Worm (Caenorhabditis elegans): ENCODE results near the gene clec-135.

Gene clec-135

ce11 chrII:4226598-4227096, 31.9 kb downstream of the clec-135 start, which contains the start of gene C16A11.4:
TSS of gene C16A11.4 (plus strand) at chrII:4227046.
- TF ChIP-seq him-1 (tag; optimal IDR thresholded peaks at IDR 0.05) (no peak), dao-5 (tag; optimal IDR thresholded peaks at IDR 0.05) (no peak), W03F9.2 (tag; optimal IDR thresholded peaks at IDR 0.05) (no peak)

DNA sequence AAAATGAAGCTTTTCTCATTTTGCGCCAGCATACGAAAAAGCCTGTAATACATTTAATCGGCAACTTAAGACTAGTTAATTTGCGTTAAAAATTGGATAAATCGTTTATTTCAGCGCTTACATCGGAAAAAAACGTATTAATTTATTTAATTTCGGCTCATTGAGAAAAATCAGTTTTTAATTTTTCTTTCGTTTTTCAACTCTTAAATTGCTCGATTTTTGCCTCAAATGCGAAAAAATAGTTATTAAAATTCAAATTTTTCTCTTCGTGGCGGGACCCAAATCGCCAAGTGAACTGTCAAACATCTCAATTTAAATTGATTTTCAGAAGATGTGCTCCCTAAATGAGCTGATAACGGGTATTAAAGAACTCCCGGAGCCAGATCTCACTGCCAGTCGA, 35.6 kb downstream of the clec-135 start, which contains the start of gene C16A11.5:
Gene C16A11.5, plus strand, starts transcription at position 323 of the 400 bp plus-strand sequence.
- TF ChIP-seq W03F9.2 (tag; optimal IDR thresholded peaks at IDR 0.05) (no peak), dao-5 (tag; optimal IDR thresholded peaks at IDR 0.05) (no peak), him-1 (tag; optimal IDR thresholded peaks at IDR 0.05) (no peak)

ce11 chrII:4222469-4222868, 36.1 kb downstream of the clec-135 start:
- TF ChIP-seq W03F9.2 (tag; optimal IDR thresholded peaks at IDR 0.05) (no peak), dao-5 (tag; optimal IDR thresholded peaks at IDR 0.05) (no peak), him-1 (tag; optimal IDR thresholded peaks at IDR 0.05) (no peak)

DNA sequence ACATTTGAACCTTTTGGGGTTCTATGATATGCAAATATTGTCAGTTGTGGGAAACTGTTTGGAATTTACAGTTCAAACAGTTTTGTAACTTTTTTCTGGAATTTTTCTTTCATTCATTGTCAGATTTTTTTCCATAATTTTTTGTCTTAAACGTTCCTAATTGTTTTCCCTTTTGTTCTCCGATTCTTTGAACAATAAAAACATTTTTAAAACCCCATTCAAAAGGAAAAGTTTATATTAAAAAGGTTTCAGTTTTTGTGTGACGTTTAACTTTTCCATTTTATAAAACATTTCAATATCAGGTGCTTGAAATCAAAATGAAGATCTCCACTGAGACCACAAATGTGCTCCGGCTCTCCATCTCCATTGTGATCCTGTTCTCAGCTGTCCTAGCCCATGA, 39.5 kb downstream of the clec-135 start, which contains the start of gene F31D5.1:
Gene F31D5.1, plus strand, starts transcription at position 301 of the 400 bp plus-strand sequence.
- TF ChIP-seq dao-5 (tag; optimal IDR thresholded peaks at IDR 0.05) (no peak), him-1 (tag; optimal IDR thresholded peaks at IDR 0.05) (no peak), W03F9.2 (tag; optimal IDR thresholded peaks at IDR 0.05) (no peak)

- TF ChIP-seq dao-5 (tag; optimal IDR thresholded peaks at IDR 0.05) = no peak
- TF ChIP-seq W03F9.2 (tag; optimal IDR thresholded peaks at IDR 0.05) = no peak
- TF ChIP-seq him-1 (tag; optimal IDR thresholded peaks at IDR 0.05) = no peak
Observed at ce11 chrII:4215318-4215717, 43.3 kb downstream of the clec-135 start, which contains the start of gene F31D5.2. TSS of gene F31D5.2 (plus strand) at chrII:4215618.

DNA sequence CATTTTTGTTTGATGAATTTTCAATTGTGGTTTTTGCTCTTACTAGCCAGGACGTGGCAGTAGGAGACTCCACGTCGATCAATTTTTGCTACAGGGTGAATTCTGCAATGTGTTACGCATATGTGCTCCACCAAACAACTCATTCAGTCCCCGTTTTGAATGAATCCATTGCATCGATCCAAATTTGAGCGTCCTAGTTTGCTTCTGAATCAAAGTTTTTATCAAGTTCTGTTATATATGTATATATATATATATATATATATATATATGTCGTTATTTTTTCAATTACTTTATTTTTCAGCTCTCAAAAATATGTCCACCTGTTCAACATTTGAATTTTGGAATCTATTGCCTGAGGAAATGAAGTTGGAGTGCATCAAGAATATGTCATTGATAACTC, 47.5 kb downstream of the clec-135 start, which contains the start of gene F31D5.7:
Gene F31D5.7, plus strand, starts transcription at position 301 of the 400 bp plus-strand sequence.
- TF ChIP-seq W03F9.2 (tag; optimal IDR thresholded peaks at IDR 0.05) = no peak
- no peak for TF ChIP-seq dao-5 (tag; optimal IDR thresholded peaks at IDR 0.05)
- no peak for TF ChIP-seq him-1 (tag; optimal IDR thresholded peaks at IDR 0.05)

DNA sequence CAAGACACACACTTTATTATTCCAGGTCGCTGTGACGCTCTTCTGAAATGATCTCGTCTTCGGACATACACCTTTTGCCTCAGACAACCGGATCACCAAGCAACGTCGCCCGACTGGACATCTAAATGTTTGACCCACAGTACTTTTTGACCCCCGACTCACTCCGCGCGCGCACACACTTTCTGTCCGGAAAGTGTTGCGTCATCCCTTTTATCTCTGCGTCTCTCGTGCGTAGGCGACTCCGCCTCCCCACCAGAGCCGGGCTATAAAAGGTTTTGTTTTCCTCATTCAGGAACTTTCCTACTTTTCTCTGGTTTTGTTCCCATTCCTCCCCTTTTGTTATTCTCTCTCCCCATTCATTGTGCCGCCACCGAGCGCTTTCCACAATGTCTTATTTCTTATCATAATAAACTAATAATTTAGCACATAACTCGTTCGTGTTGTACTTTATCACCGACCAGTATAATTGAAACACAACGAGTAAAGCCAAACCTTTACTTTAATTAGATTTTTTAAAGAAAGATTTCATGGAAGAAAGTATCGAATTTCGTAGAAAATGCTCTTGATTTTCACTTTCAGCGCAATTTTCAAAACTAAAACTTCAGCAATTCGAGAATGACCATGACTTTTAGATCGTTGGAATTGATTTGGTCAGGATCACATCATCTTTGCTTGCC, 49.4 kb downstream of the clec-135 start, which contains the start of gene F31D5.6:
Gene F31D5.6, plus strand, starts transcription at position 627 of the 677 bp plus-strand sequence.
- no peak for TF ChIP-seq him-1 (tag; optimal IDR thresholded peaks at IDR 0.05)
- no peak for TF ChIP-seq W03F9.2 (tag; optimal IDR thresholded peaks at IDR 0.05)
- no peak for TF ChIP-seq dao-5 (tag; optimal IDR thresholded peaks at IDR 0.05)
